Worm (Caenorhabditis elegans) whole organism, L4 larva: ENCODE data around the gene clec-266.

Experiments used
- Y5F2A.4 ChIP-seq: fragments of 200-800 bp; sonication (Bioruptor generic); optimal IDR thresholded peaks from 2 replicates; lab custom pipeline; 2018; ENCODE audit warnings: mild to moderate bottlenecking, missing genetic modification characterization, missing compliant biosample characterization
- lin-13 ChIP-seq: fragments of 150-350 bp; optimal IDR thresholded peaks from 2 replicates; lab custom pipeline; 2014; ENCODE audit warnings: missing biosample characterization, missing genetic modification reagents, missing genetic modification characterization
- lin-39 ChIP-seq: fragments of 150-350 bp; optimal IDR thresholded peaks from 2 replicates; lab custom pipeline; 2014; ENCODE audit warnings: missing biosample characterization, missing genetic modification reagents, missing genetic modification characterization
- tra-1 ChIP-seq: fragments of 200-800 bp; sonication (Bioruptor generic); IDR thresholded peaks from 2 replicates; pipeline ENCODE4 v1.3.6; 2022; ENCODE audit warnings: missing genetic modification reagents, missing genetic modification characterization, missing compliant biosample characterization

DNA sequence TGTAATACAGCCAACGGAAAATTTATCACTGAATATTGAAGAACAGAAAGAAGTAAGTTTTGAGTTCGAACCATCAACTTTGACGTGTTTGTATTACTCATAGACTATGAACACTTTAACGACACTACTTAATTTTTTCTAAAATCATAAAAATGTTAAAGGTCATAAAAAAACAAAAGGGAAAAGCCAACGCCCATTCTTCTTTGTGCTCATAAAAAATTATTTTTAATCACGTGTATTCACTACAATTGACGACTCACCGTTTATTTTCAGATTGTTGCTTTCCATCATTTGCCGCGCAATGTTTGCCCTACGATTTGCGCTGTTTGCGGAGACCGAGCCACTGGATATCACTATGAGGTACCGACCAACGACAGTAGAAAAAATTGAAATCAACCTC, 33.5 kb upstream of the clec-266 start:
- TF ChIP-seq lin-13 (GFP tag; lab: Kevin White, UChicago) (no peak), Y5F2A.4 (GFP tag; lab: Kevin White, UChicago) (no peak), lin-39 (tag; lab: Kevin White, UChicago) (no peak), tra-1 (no peak)
